Worm (Caenorhabditis elegans) whole organism, early embryonic: ENCODE data around the gene pap-1.

Experiments used
- B0310.2 ChIP-seq: sonication (generic microtip); optimal IDR thresholded peaks from 2 replicates; lab custom pipeline; 2016; ENCODE audit warnings: mild to moderate bottlenecking, missing genetic modification characterization, missing compliant biosample characterization
- F13C5.2 ChIP-seq: sonication (generic microtip); optimal IDR thresholded peaks from 2 replicates; lab custom pipeline; 2017; ENCODE audit warnings: mild to moderate bottlenecking, missing genetic modification characterization, inconsistent platforms, missing compliant biosample characterization
- aly-1 ChIP-seq: sonication (generic microtip); optimal IDR thresholded peaks from 2 replicates; lab custom pipeline; 2016; ENCODE audit warnings: missing genetic modification characterization, missing compliant biosample characterization
- ama-1 ChIP-seq: fragments of 150-350 bp; optimal IDR thresholded peaks from 2 replicates; lab custom pipeline; 2014
- ceh-36 ChIP-seq: sonication (generic microtip); optimal IDR thresholded peaks from 2 replicates; lab custom pipeline; 2016; ENCODE audit warnings: missing genetic modification characterization, inconsistent platforms, missing compliant biosample characterization
- flt-1 ChIP-seq: fragments of 200-800 bp; sonication (Bioruptor generic); IDR thresholded peaks from 2 replicates; pipeline ENCODE4 v1.3.6; 2022; ENCODE audit warnings: missing genetic modification characterization, missing compliant biosample characterization
- hmg-4 ChIP-seq: fragments of 200-800 bp; sonication (Bioruptor generic); optimal IDR thresholded peaks from 2 replicates; lab custom pipeline; 2018; ENCODE audit warnings: mild to moderate bottlenecking, missing genetic modification characterization, missing compliant biosample characterization
- hnd-1 ChIP-seq: sonication (generic microtip); optimal IDR thresholded peaks from 2 replicates; lab custom pipeline; 2016; ENCODE audit warnings: missing genetic modification characterization, missing compliant biosample characterization
- scrt-1 ChIP-seq: fragments of 200-800 bp; sonication (Bioruptor generic); IDR thresholded peaks from 2 replicates; pipeline ENCODE4 v1.3.6; 2022; ENCODE audit warnings: missing genetic modification characterization, missing compliant biosample characterization
- tbx-11 ChIP-seq: fragments of 200-800 bp; sonication (Bioruptor generic); IDR thresholded peaks from 2 replicates; pipeline ENCODE4 v1.3.6; 2022; ENCODE audit warnings: missing genetic modification characterization, missing compliant biosample characterization
- tbx-37 ChIP-seq: fragments of 200-800 bp; sonication (Bioruptor generic); conservative IDR thresholded peaks from 2 replicates; pipeline ENCODE4 v1.3.6; 2022; ENCODE audit warnings: missing genetic modification reagents, missing genetic modification characterization, missing compliant biosample characterization

DNA sequence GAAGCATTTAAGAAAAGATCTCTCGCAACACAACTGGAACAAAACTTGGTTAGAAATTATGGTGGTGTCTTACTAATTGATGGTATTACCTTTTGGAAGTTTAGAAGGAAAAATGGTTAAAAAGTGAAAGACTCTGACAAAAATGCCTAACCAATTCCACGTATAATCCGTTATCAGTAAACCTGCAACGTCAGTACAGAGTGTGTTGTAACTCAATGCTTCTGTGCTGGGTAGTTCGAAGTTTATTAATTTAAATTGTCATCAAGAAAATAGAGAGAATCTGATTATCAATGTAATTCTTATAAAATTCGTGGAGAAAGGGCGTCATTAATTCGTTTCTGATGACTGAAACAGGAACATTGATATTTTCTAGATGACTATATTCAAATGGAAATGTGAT, 6.6 kb upstream of the pap-1 start:
- no peak for TF ChIP-seq ceh-36
- TF ChIP-seq ama-1 = no peak
- no peak for TF ChIP-seq B0310.2
- TF ChIP-seq F13C5.2 = no peak
- TF ChIP-seq aly-1 (tag; lab: Kevin White, UChicago) = no peak
- no peak for TF ChIP-seq flt-1
- no peak for TF ChIP-seq hnd-1 (tag; lab: Kevin White, UChicago)
- TF ChIP-seq scrt-1 (GFP tag; lab: Robert Waterston, UW) = no peak
- no peak for TF ChIP-seq tbx-37 (GFP tag; lab: Robert Waterston, UW)
- no peak for TF ChIP-seq tbx-11 (GFP tag; lab: Robert Waterston, UW)
- no peak for TF ChIP-seq hmg-4
